Fruit fly (Drosophila melanogaster) whole organism, embryonic: Measurements from ENCODE around the gene bmm.

Experiments
- ATbp ChIP-seq: fragments of 200-800 bp; sonication (Bioruptor generic); optimal IDR thresholded peaks from 2 replicates; lab custom pipeline; 2017; ENCODE audit warnings: missing biosample characterization, mild to moderate bottlenecking, missing genetic modification characterization, missing genetic modification reagents
- B-H1 ChIP-seq: fragments of 200-800 bp; sonication (Bioruptor generic); IDR thresholded peaks from 3 replicates; pipeline ENCODE4 v1.3.6; 2022; ENCODE audit warnings: missing biosample characterization, missing genetic modification characterization
- B-H2 ChIP-seq: fragments of 200-800 bp; sonication (Bioruptor generic); optimal IDR thresholded peaks from 2 replicates; lab custom pipeline; 2018; ENCODE audit warnings: missing biosample characterization, mild to moderate bottlenecking, missing genetic modification characterization
- Bdp1 ChIP-seq: fragments of 200-800 bp; sonication (Bioruptor generic); optimal IDR thresholded peaks from 3 replicates; lab custom pipeline; 2016; ENCODE audit warnings: missing biosample characterization, missing genetic modification characterization
- Blimp-1 ChIP-seq: fragments of 200-800 bp; sonication (Bioruptor generic); optimal IDR thresholded peaks from 3 replicates; lab custom pipeline; 2018; ENCODE audit warnings: missing biosample characterization, missing genetic modification characterization, mild to moderate bottlenecking, moderate library complexity, missing genetic modification reagents
- BtbVII ChIP-seq: fragments of 200-800 bp; sonication (Bioruptor generic); optimal IDR thresholded peaks from 3 replicates; lab custom pipeline; 2017; ENCODE audit warnings: missing biosample characterization, mild to moderate bottlenecking, missing genetic modification characterization
- CG10321 ChIP-seq: fragments of 200-800 bp; sonication (Bioruptor generic); IDR thresholded peaks from 2 replicates; pipeline ENCODE4 v1.3.6; 2022; ENCODE audit warnings: missing biosample characterization, missing genetic modification characterization
- CG10654 ChIP-seq: fragments of 200-800 bp; sonication (Bioruptor generic); optimal IDR thresholded peaks from 2 replicates; lab custom pipeline; 2016; ENCODE audit warnings: missing biosample characterization, missing genetic modification characterization
- CG11093 ChIP-seq: fragments of 200-800 bp; sonication (Bioruptor generic); IDR thresholded peaks from 3 replicates; pipeline ENCODE4 v1.3.6; 2022; ENCODE audit warnings: missing biosample characterization, missing genetic modification characterization
- CG11560 ChIP-seq: fragments of 200-800 bp; sonication (Bioruptor generic); IDR thresholded peaks from 3 replicates; pipeline ENCODE4 v1.3.6; 2022; ENCODE audit warnings: missing biosample characterization, missing genetic modification characterization
- CG11695 ChIP-seq: fragments of 200-800 bp; sonication (Bioruptor generic); IDR thresholded peaks from 3 replicates; pipeline ENCODE4 v1.3.6; 2022; ENCODE audit warnings: missing biosample characterization, missing genetic modification characterization
- CG12071 ChIP-seq: fragments of 200-800 bp; sonication (Bioruptor generic); optimal IDR thresholded peaks from 3 replicates; lab custom pipeline; 2018; ENCODE audit warnings: missing biosample characterization, mild to moderate bottlenecking, missing genetic modification characterization
- CG13424 ChIP-seq: fragments of 200-800 bp; sonication (Bioruptor generic); optimal IDR thresholded peaks from 2 replicates; lab custom pipeline; 2019; ENCODE audit warnings: missing biosample characterization, mild to moderate bottlenecking, missing genetic modification characterization, moderate library complexity
- CG14965 ChIP-seq: fragments of 200-800 bp; sonication (Bioruptor generic); optimal IDR thresholded peaks from 2 replicates; lab custom pipeline; 2016; ENCODE audit warnings: missing biosample characterization, missing genetic modification characterization, borderline replicate concordance
- CG15011 ChIP-seq: fragments of 200-800 bp; sonication (Bioruptor generic); optimal IDR thresholded peaks from 3 replicates; lab custom pipeline; 2018; ENCODE audit warnings: missing biosample characterization, mild to moderate bottlenecking, missing genetic modification characterization
- CG15514 ChIP-seq: fragments of 200-800 bp; sonication (Bioruptor generic); optimal IDR thresholded peaks from 3 replicates; lab custom pipeline; 2017; ENCODE audit warnings: missing biosample characterization, missing genetic modification characterization, mild to moderate bottlenecking, moderate library complexity, missing genetic modification reagents
- CG16815 ChIP-seq: fragments of 200-800 bp; sonication (Bioruptor generic); optimal IDR thresholded peaks from 3 replicates; lab custom pipeline; 2017; ENCODE audit warnings: missing biosample characterization, mild to moderate bottlenecking, missing genetic modification characterization
- CG17568 ChIP-seq: fragments of 200-800 bp; sonication (Bioruptor generic); optimal IDR thresholded peaks from 2 replicates; lab custom pipeline; 2018; ENCODE audit warnings: missing biosample characterization, mild to moderate bottlenecking, missing genetic modification characterization, moderate library complexity
- CG1792 ChIP-seq: fragments of 200-800 bp; sonication (Bioruptor generic); optimal IDR thresholded peaks from 2 replicates; lab custom pipeline; 2016; ENCODE audit warnings: missing biosample characterization, missing genetic modification characterization
- CG18262 ChIP-seq: fragments of 200-800 bp; optimal IDR thresholded peaks from 3 replicates; lab custom pipeline; 2019; ENCODE audit warnings: missing biosample characterization, mild to moderate bottlenecking, missing genetic modification characterization, moderate library complexity
- CG2116 ChIP-seq: fragments of 200-800 bp; sonication (Bioruptor generic); optimal IDR thresholded peaks from 3 replicates; lab custom pipeline; 2018; ENCODE audit warnings: missing biosample characterization, mild to moderate bottlenecking, missing genetic modification characterization
- CG30403 ChIP-seq: fragments of 200-800 bp; sonication (Bioruptor generic); optimal IDR thresholded peaks from 3 replicates; lab custom pipeline; 2016; ENCODE audit warnings: missing biosample characterization, missing genetic modification characterization
- CG34224 ChIP-seq: fragments of 200-800 bp; sonication (Bioruptor generic); IDR thresholded peaks from 3 replicates; pipeline ENCODE4 v1.3.6; 2022; ENCODE audit warnings: missing biosample characterization, missing genetic modification characterization; ENCODE audit not compliant: partially characterized antibody
- CG4328 ChIP-seq: fragments of 200-800 bp; sonication (Bioruptor generic); optimal IDR thresholded peaks from 3 replicates; lab custom pipeline; 2017; ENCODE audit warnings: missing biosample characterization, missing genetic modification reagents, missing genetic modification characterization
- CG7745 ChIP-seq: fragments of 200-800 bp; sonication (Bioruptor generic); optimal IDR thresholded peaks from 2 replicates; lab custom pipeline; 2018; ENCODE audit warnings: missing biosample characterization, mild to moderate bottlenecking, missing genetic modification characterization, moderate library complexity
- D19A ChIP-seq: fragments of 200-800 bp; optimal IDR thresholded peaks from 3 replicates; lab custom pipeline; 2019; ENCODE audit warnings: missing biosample characterization, mild to moderate bottlenecking, missing genetic modification characterization, moderate library complexity
- Dip3 ChIP-seq: fragments of 200-800 bp; sonication (Bioruptor generic); optimal IDR thresholded peaks from 3 replicates; lab custom pipeline; 2016; ENCODE audit warnings: missing biosample characterization, missing genetic modification characterization
- Dll ChIP-seq: fragments of 200-800 bp; sonication (Bioruptor generic); IDR thresholded peaks from 4 replicates; pipeline ENCODE4 v1.3.6; 2022; ENCODE audit warnings: missing biosample characterization, missing genetic modification characterization; ENCODE audit not compliant: partially characterized antibody
- Doc2 ChIP-seq: fragments of 200-800 bp; sonication (Bioruptor generic); IDR thresholded peaks from 2 replicates; pipeline ENCODE4 v1.3.6; 2022; ENCODE audit warnings: missing biosample characterization, missing genetic modification characterization
- H2.0 ChIP-seq: fragments of 200-800 bp; sonication (Bioruptor generic); IDR thresholded peaks from 2 replicates; pipeline ENCODE4 v1.3.6; 2022; ENCODE audit warnings: missing biosample characterization, missing genetic modification characterization
- MESR4 ChIP-seq: fragments of 200-800 bp; sonication (Bioruptor generic); optimal IDR thresholded peaks from 2 replicates; lab custom pipeline; 2018; ENCODE audit warnings: missing biosample characterization, mild to moderate bottlenecking, missing genetic modification characterization, moderate library complexity
- Max ChIP-seq: fragments of 200-800 bp; sonication (Bioruptor generic); optimal IDR thresholded peaks from 2 replicates; lab custom pipeline; 2016; ENCODE audit warnings: missing biosample characterization, mild to moderate bottlenecking, missing genetic modification characterization
- Six4 ChIP-seq: fragments of 200-800 bp; sonication (Bioruptor generic); optimal IDR thresholded peaks from 2 replicates; lab custom pipeline; 2016; ENCODE audit warnings: missing biosample characterization, missing genetic modification characterization
- Xrp1 ChIP-seq: fragments of 200-800 bp; sonication (Bioruptor generic); IDR thresholded peaks from 2 replicates; pipeline ENCODE4 v1.3.6; 2022; ENCODE audit warnings: missing biosample characterization, missing genetic modification characterization
- YL-1 ChIP-seq: fragments of 200-800 bp; sonication (Bioruptor generic); optimal IDR thresholded peaks from 3 replicates; lab custom pipeline; 2017; ENCODE audit warnings: missing biosample characterization, mild to moderate bottlenecking, missing genetic modification characterization
- bsh ChIP-seq, 2 experiments: fragments of 200-800 bp; sonication (Bioruptor generic); optimal IDR thresholded peaks; 2 replicates each; lab custom pipeline; 2017 to 2018; ENCODE audit warnings: mild to moderate bottlenecking in 2 of 2, missing biosample characterization in 2 of 2, missing genetic modification characterization in 2 of 2, moderate library complexity in 1 of 2
- chinmo ChIP-seq: fragments of 200-800 bp; sonication (Bioruptor generic); IDR thresholded peaks from 4 replicates; pipeline ENCODE4 v1.3.6; 2022; ENCODE audit warnings: missing biosample characterization, missing genetic modification characterization; ENCODE audit not compliant: partially characterized antibody
- ci ChIP-seq: fragments of 200-800 bp; sonication (Bioruptor generic); IDR thresholded peaks from 3 replicates; pipeline ENCODE4 v1.3.6; 2022; ENCODE audit warnings: missing biosample characterization, missing genetic modification characterization
- danr ChIP-seq: fragments of 200-800 bp; sonication (Bioruptor generic); IDR thresholded peaks from 2 replicates; pipeline ENCODE4 v1.3.6; 2022; ENCODE audit warnings: missing biosample characterization, missing genetic modification characterization
- en ChIP-seq: fragments of 200-800 bp; sonication (Bioruptor generic); optimal IDR thresholded peaks from 2 replicates; lab custom pipeline; 2016; ENCODE audit warnings: missing biosample characterization, missing genetic modification characterization
- esg ChIP-seq: fragments of 200-800 bp; sonication (Bioruptor generic); conservative IDR thresholded peaks from 2 replicates; pipeline ENCODE4 v1.3.6; 2022; ENCODE audit warnings: missing biosample characterization, missing genetic modification characterization
- gce ChIP-seq: fragments of 200-800 bp; sonication (Bioruptor generic); IDR thresholded peaks from 3 replicates; pipeline ENCODE4 v1.3.6; 2022; ENCODE audit warnings: missing biosample characterization, missing genetic modification characterization
- mam ChIP-seq: fragments of 200-800 bp; sonication (Bioruptor generic); optimal IDR thresholded peaks from 3 replicates; lab custom pipeline; 2016; ENCODE audit warnings: missing biosample characterization, missing genetic modification characterization
- nmo ChIP-seq: fragments of 200-800 bp; sonication (Bioruptor generic); optimal IDR thresholded peaks from 2 replicates; lab custom pipeline; 2018; ENCODE audit warnings: missing biosample characterization, mild to moderate bottlenecking, missing genetic modification characterization, moderate library complexity
- pan ChIP-seq, 4 experiments: fragments of >200 bp in 3 of 4; fragments of 200-800 bp in 1 of 4; sonication (Bioruptor generic) in 1 of 4; optimal IDR thresholded peaks in 3 of 4; IDR thresholded peaks in 1 of 4; 2 replicates each; pipeline versions ENCODE4 v1.3.6 to Lab custom; 2017 to 2022; ENCODE audit warnings: missing biosample characterization in 2 of 4, missing genetic modification characterization in 2 of 4, mixed read lengths in 1 of 4
- phol ChIP-seq: fragments of 200-800 bp; sonication (Bioruptor generic); optimal IDR thresholded peaks from 3 replicates; lab custom pipeline; 2018; ENCODE audit warnings: missing biosample characterization, mild to moderate bottlenecking, missing genetic modification characterization, moderate library complexity
- shn ChIP-seq: fragments of 200-800 bp; sonication (Bioruptor generic); optimal IDR thresholded peaks from 3 replicates; lab custom pipeline; 2016; ENCODE audit warnings: missing biosample characterization, missing genetic modification characterization
- sob ChIP-seq: fragments of 200-800 bp; sonication (Bioruptor generic); IDR thresholded peaks from 2 replicates; pipeline ENCODE4 v1.3.6; 2022; ENCODE audit warnings: missing biosample characterization, missing genetic modification characterization
- unpg ChIP-seq: fragments of 200-800 bp; sonication (Bioruptor generic); optimal IDR thresholded peaks from 3 replicates; lab custom pipeline; 2018; ENCODE audit warnings: missing biosample characterization, mild to moderate bottlenecking, missing genetic modification characterization, moderate library complexity

Gene bmm

DNA sequence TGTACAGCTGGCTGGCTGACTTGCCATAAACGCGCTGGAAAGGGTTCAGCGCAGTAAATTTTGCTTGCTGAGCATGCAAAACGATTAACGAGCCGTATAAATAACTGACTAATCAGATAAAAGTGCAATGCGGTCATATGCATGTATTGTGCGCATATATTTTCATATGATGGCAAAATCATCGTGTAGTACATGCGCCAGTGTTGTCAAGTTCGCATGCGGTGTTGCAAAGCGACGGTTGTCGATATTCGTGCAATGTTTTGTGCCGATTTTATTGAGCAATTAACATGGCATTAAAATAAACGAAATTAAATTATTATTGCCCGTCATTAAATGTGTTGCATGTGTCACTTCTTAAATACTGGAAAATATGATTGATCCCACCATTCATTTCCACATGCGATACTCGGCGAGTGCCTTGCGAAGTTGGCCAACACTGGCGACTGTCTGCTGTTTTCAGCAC lies 3.9 kb upstream of the bmm start (continued):
- TF ChIP-seq CG2116 (GFP tag; lab: Kevin White, UChicago) (peak; percentile 43), CG10321 (GFP tag; lab: Robert Waterston, UW) (peak; percentile 52; the same call in 1 of the 2 replicates), gce (GFP tag; lab: Robert Waterston, UW) (0 out of 3 replicates have a peak, but pooled peaks have one; percentile 10), CG11093 (GFP tag; lab: Robert Waterston, UW) (peak; percentile 38; the same call in 1 of the 3 replicates), D19A (tag; lab: Kevin White, UChicago) (peak; percentile 31), YL-1 (GFP tag; lab: Kevin White, UChicago) (peak; percentile 78), phol (tag; lab: Kevin White, UChicago) (peak; percentile 75), CG13424 (tag; lab: Kevin White, UChicago) (peak; percentile 56), bsh (GFP tag; optimal IDR thresholded peaks at IDR 0.05; lab: Kevin White, UChicago) (peak in 1 of 2 experiments; percentile 58), mam (GFP tag; lab: Kevin White, UChicago) (peak; percentile 91), Xrp1 (peak; percentile 84), CG15011 (GFP tag; lab: Kevin White, UChicago) (no peak), MESR4 (GFP tag; lab: Kevin White, UChicago) (peak; percentile 89), CG15514 (peak; percentile 75), CG10654 (GFP tag; lab: Kevin White, UChicago) (peak; percentile 83), Dip3 (GFP tag; lab: Kevin White, UChicago) (peak; percentile 87), sob (GFP tag; lab: Robert Waterston, UW) (peak; percentile 91), nmo (peak; percentile 77), unpg (peak; percentile 73), esg (GFP tag; lab: Robert Waterston, UW) (peak; percentile 61), Max (peak; percentile 79), CG30403 (GFP tag; lab: Kevin White, UChicago) (peak; percentile 83), Doc2 (GFP tag; lab: Robert Waterston, UW) (no peak), CG7745 (tag; lab: Kevin White, UChicago) (no peak), Bdp1 (GFP tag; lab: Kevin White, UChicago) (peak; percentile 83), CG11695 (GFP tag; lab: Robert Waterston, UW) (peak; percentile 59; the same call in 1 of the 3 replicates), Six4 (GFP tag; lab: Kevin White, UChicago) (peak; percentile 54), ci (GFP tag; lab: Robert Waterston, UW) (peak; percentile 86), CG12071 (GFP tag; lab: Kevin White, UChicago) (no peak), CG4328 (peak; percentile 28), Dll (GFP tag; lab: Robert Waterston, UW) (peak; percentile 85), CG14965 (GFP tag; lab: Kevin White, UChicago) (no peak), shn (peak; percentile 84), CG11560 (tag; lab: Robert Waterston, UW) (peak; percentile 67; the same call in 2 of the 3 replicates), CG18262 (tag; lab: Kevin White, UChicago) (peak; percentile 39), B-H1 (GFP tag; lab: Robert Waterston, UW) (peak; percentile 46), ATbp (GFP tag; lab: Kevin White, UChicago) (peak; percentile 33), CG34224 (GFP tag; lab: Robert Waterston, UW) (peak; percentile 86), CG1792 (GFP tag; lab: Kevin White, UChicago) (peak; percentile 84), CG16815 (GFP tag; lab: Kevin White, UChicago) (peak; percentile 57), B-H2 (GFP tag; lab: Kevin White, UChicago) (no peak), chinmo (GFP tag; lab: Robert Waterston, UW) (0 out of 4 replicates have a peak, but pooled peaks have one; percentile 33), BtbVII (GFP tag; lab: Kevin White, UChicago) (peak; percentile 49), en (peak; percentile 77), H2.0 (GFP tag; lab: Robert Waterston, UW) (peak; percentile 47; the same call in 1 of the 2 replicates), danr (GFP tag; lab: Robert Waterston, UW) (peak; percentile 67), CG17568 (no peak), pan (optimal IDR thresholded peaks at IDR 0.05; lab: Kevin White, UChicago) (no peak), pan (GFP tag; optimal IDR thresholded peaks at IDR 0.05 in 1 of 2, IDR thresholded peaks at IDR 0.05 in 1 of 2) (peak in 1 of 2 experiments; percentile 67), Blimp-1 (GFP tag; lab: Kevin White, UChicago) (no peak)
